Worm (Caenorhabditis elegans) whole organism, L2 larva: Measurements from ENCODE around the gene msp-33.
A peak's percentile ranks its signal among the peaks of the same experiment; 100 is the strongest.

Experiments used
- aly-2 ChIP-seq: fragments of 150-350 bp; optimal IDR thresholded peaks from 2 replicates; lab custom pipeline; 2014; ENCODE audit warnings: missing biosample characterization, missing genetic modification characterization
- ama-1 ChIP-seq: fragments of 150-350 bp; optimal IDR thresholded peaks from 2 replicates; lab custom pipeline; 2018; ENCODE audit warnings: inconsistent platforms
- egl-27 ChIP-seq: sonication (generic microtip); optimal IDR thresholded peaks from 3 replicates; lab custom pipeline; 2017; ENCODE audit warnings: missing biosample characterization, missing genetic modification reagents, missing genetic modification characterization
- fos-1 ChIP-seq: fragments of 150-350 bp; optimal IDR thresholded peaks from 2 replicates; lab custom pipeline; 2014; ENCODE audit warnings: missing biosample characterization, missing genetic modification characterization
- lin-13 ChIP-seq: fragments of 150-350 bp; optimal IDR thresholded peaks from 2 replicates; lab custom pipeline; 2014; ENCODE audit warnings: missing biosample characterization, missing genetic modification reagents, missing genetic modification characterization
- lsy-2 ChIP-seq, 2 experiments: fragments of 150-350 bp in 1 of 2; sonication (generic microtip) in 1 of 2; optimal IDR thresholded peaks; 2 replicates each; lab custom pipeline; 2014 to 2017; ENCODE audit warnings: missing biosample characterization in 2 of 2, missing genetic modification characterization in 2 of 2
- mdl-1 ChIP-seq, 2 experiments: fragments of 150-350 bp in 1 of 2; sonication (generic microtip) in 1 of 2; optimal IDR thresholded peaks; 2 replicates each; lab custom pipeline; 2017; ENCODE audit warnings: missing biosample characterization in 2 of 2, missing genetic modification characterization in 2 of 2
- unc-62 ChIP-seq: fragments of 150-350 bp; optimal IDR thresholded peaks from 2 replicates; lab custom pipeline; 2014; ENCODE audit warnings: missing biosample characterization, missing genetic modification reagents, missing genetic modification characterization
- ztf-11 ChIP-seq: sonication (generic microtip); optimal IDR thresholded peaks from 2 replicates; lab custom pipeline; 2017; ENCODE audit warnings: missing biosample characterization, missing genetic modification characterization

ce11 chrII:4925198-4925764 lies 32.8 kb upstream of the msp-33 start, which contains the start of gene aagr-2:
- TF ChIP-seq aly-2 (tag; lab: Kevin White, UChicago) (no peak), egl-27 (tag; lab: Kevin White, UChicago) (no peak), lin-13 (no peak), lsy-2 (tag; optimal IDR thresholded peaks at IDR 0.05; lab: Kevin White, UChicago) (no peak), mdl-1 (tag; optimal IDR thresholded peaks at IDR 0.05; lab: Kevin White, UChicago) (peak in 1 of 2 experiments; percentile 47), unc-62 (no peak), ama-1 (lab: Kevin White, UChicago) (no peak), fos-1 (tag; lab: Kevin White, UChicago) (peak; percentile 93), ztf-11 (tag; lab: Kevin White, UChicago) (no peak)
